Fruit fly (Drosophila melanogaster) whole organism, embryonic: ENCODE data around the gene hiro.

Source experiments
- Antp ChIP-seq: fragments of 200-800 bp; sonication (Bioruptor generic); optimal IDR thresholded peaks from 3 replicates; lab custom pipeline; 2016; ENCODE audit warnings: missing biosample characterization, missing genetic modification characterization
- Atf6 ChIP-seq: fragments of 200-800 bp; sonication (Bioruptor generic); IDR thresholded peaks from 2 replicates; pipeline ENCODE4 v1.3.6; 2022; ENCODE audit warnings: missing biosample characterization, missing genetic modification characterization
- Awh ChIP-seq: fragments of 200-800 bp; sonication (Bioruptor generic); IDR thresholded peaks from 2 replicates; pipeline ENCODE4, ENCODE4 v1.3.6; 2022; ENCODE audit warnings: missing biosample characterization, missing genetic modification characterization
- B-H1 ChIP-seq: fragments of 200-800 bp; sonication (Bioruptor generic); IDR thresholded peaks from 3 replicates; pipeline ENCODE4 v1.3.6; 2022; ENCODE audit warnings: missing biosample characterization, missing genetic modification characterization
- CG10366 ChIP-seq: fragments of 200-800 bp; sonication (Bioruptor generic); IDR thresholded peaks from 2 replicates; pipeline ENCODE4 v1.3.6; 2022; ENCODE audit warnings: missing biosample characterization, missing genetic modification characterization
- CG10654 ChIP-seq: fragments of 200-800 bp; sonication (Bioruptor generic); optimal IDR thresholded peaks from 2 replicates; lab custom pipeline; 2016; ENCODE audit warnings: missing biosample characterization, missing genetic modification characterization
- CG11093 ChIP-seq: fragments of 200-800 bp; sonication (Bioruptor generic); IDR thresholded peaks from 3 replicates; pipeline ENCODE4 v1.3.6; 2022; ENCODE audit warnings: missing biosample characterization, missing genetic modification characterization
- CG11247 ChIP-seq: fragments of 200-800 bp; sonication (Bioruptor generic); IDR thresholded peaks from 2 replicates; pipeline ENCODE4 v1.3.6; 2022; ENCODE audit warnings: missing biosample characterization, missing genetic modification characterization
- CG12236 ChIP-seq: fragments of 200-800 bp; sonication (Bioruptor generic); optimal IDR thresholded peaks from 2 replicates; lab custom pipeline; 2016; ENCODE audit warnings: missing biosample characterization, missing genetic modification characterization
- CG14014 ChIP-seq: fragments of 200-800 bp; sonication (Bioruptor generic); IDR thresholded peaks from 2 replicates; pipeline ENCODE4 v1.3.6; 2022; ENCODE audit warnings: missing biosample characterization, missing genetic modification characterization
- CG14441 ChIP-seq: fragments of 200-800 bp; sonication (Bioruptor generic); IDR thresholded peaks from 2 replicates; pipeline ENCODE4 v1.3.6; 2022; ENCODE audit warnings: missing biosample characterization, missing genetic modification characterization
- CG1647 ChIP-seq: fragments of 200-800 bp; sonication (Bioruptor generic); optimal IDR thresholded peaks from 3 replicates; lab custom pipeline; 2016; ENCODE audit warnings: missing biosample characterization, missing genetic modification characterization
- CG1832 ChIP-seq: fragments of 200-800 bp; sonication (Bioruptor generic); optimal IDR thresholded peaks from 2 replicates; lab custom pipeline; 2017; ENCODE audit warnings: missing biosample characterization, mild to moderate bottlenecking, missing genetic modification characterization, inconsistent platforms
- CG18764 ChIP-seq: fragments of 200-800 bp; sonication (Bioruptor generic); optimal IDR thresholded peaks from 3 replicates; lab custom pipeline; 2016; ENCODE audit warnings: missing biosample characterization, missing genetic modification characterization
- CG34224 ChIP-seq: fragments of 200-800 bp; sonication (Bioruptor generic); IDR thresholded peaks from 3 replicates; pipeline ENCODE4 v1.3.6; 2022; ENCODE audit warnings: missing biosample characterization, missing genetic modification characterization; ENCODE audit not compliant: partially characterized antibody
- CG4404 ChIP-seq: fragments of 200-800 bp; sonication (Bioruptor generic); IDR thresholded peaks from 2 replicates; pipeline ENCODE4 v1.3.6; 2022; ENCODE audit warnings: missing biosample characterization, missing genetic modification characterization
- CG6654 ChIP-seq: fragments of 200-800 bp; sonication (Bioruptor generic); optimal IDR thresholded peaks from 2 replicates; lab custom pipeline; 2017; ENCODE audit warnings: missing biosample characterization, mild to moderate bottlenecking, missing genetic modification characterization
- CG6683 ChIP-seq: fragments of 200-800 bp; sonication (Bioruptor generic); optimal IDR thresholded peaks from 2 replicates; lab custom pipeline; 2017; ENCODE audit warnings: missing biosample characterization, mild to moderate bottlenecking, missing genetic modification characterization, missing genetic modification reagents
- CG6791 ChIP-seq: fragments of 200-800 bp; sonication (Bioruptor generic); IDR thresholded peaks from 3 replicates; pipeline ENCODE4 v1.3.6; 2022; ENCODE audit warnings: missing biosample characterization, missing genetic modification characterization; ENCODE audit not compliant: partially characterized antibody
- CG9437 ChIP-seq: fragments of 200-800 bp; sonication (Bioruptor generic); optimal IDR thresholded peaks from 2 replicates; lab custom pipeline; 2018; ENCODE audit warnings: missing biosample characterization, mild to moderate bottlenecking, missing genetic modification characterization
- Doc2 ChIP-seq: fragments of 200-800 bp; sonication (Bioruptor generic); IDR thresholded peaks from 2 replicates; pipeline ENCODE4 v1.3.6; 2022; ENCODE audit warnings: missing biosample characterization, missing genetic modification characterization
- E2f2 ChIP-seq: fragments of 200-800 bp; sonication (Bioruptor generic); IDR thresholded peaks from 2 replicates; pipeline ENCODE4 v1.3.6; 2022; ENCODE audit warnings: missing biosample characterization, missing genetic modification characterization
- Ets97D ChIP-seq: fragments of 200-800 bp; sonication (Bioruptor generic); optimal IDR thresholded peaks from 3 replicates; lab custom pipeline; 2016; ENCODE audit warnings: missing biosample characterization, missing genetic modification characterization
- Lpt ChIP-seq: fragments of >200 bp; optimal IDR thresholded peaks from 2 replicates; lab custom pipeline; 2018; ENCODE audit warnings: missing biosample characterization, missing genetic modification characterization
- MESR4 ChIP-seq: fragments of 200-800 bp; sonication (Bioruptor generic); optimal IDR thresholded peaks from 2 replicates; lab custom pipeline; 2018; ENCODE audit warnings: missing biosample characterization, mild to moderate bottlenecking, missing genetic modification characterization, moderate library complexity
- NK7.1 ChIP-seq: fragments of 200-800 bp; sonication (Bioruptor generic); optimal IDR thresholded peaks from 3 replicates; lab custom pipeline; 2016; ENCODE audit warnings: missing biosample characterization, missing genetic modification characterization
- Oaz ChIP-seq: fragments of 200-800 bp; sonication (Bioruptor generic); IDR thresholded peaks from 2 replicates; pipeline ENCODE4 v1.3.6; 2022; ENCODE audit warnings: missing biosample characterization, missing genetic modification characterization
- Optix ChIP-seq: fragments of 200-800 bp; sonication (Bioruptor generic); IDR thresholded peaks from 3 replicates; pipeline ENCODE4 v1.3.6; 2022; ENCODE audit warnings: missing biosample characterization, missing genetic modification characterization
- Sox100B ChIP-seq: fragments of 200-800 bp; sonication (Bioruptor generic); optimal IDR thresholded peaks from 3 replicates; lab custom pipeline; 2018; ENCODE audit warnings: missing biosample characterization, mild to moderate bottlenecking, missing genetic modification characterization
- Spps ChIP-seq: fragments of 200-800 bp; sonication (Bioruptor generic); optimal IDR thresholded peaks from 2 replicates; lab custom pipeline; 2018; ENCODE audit warnings: missing biosample characterization, mild to moderate bottlenecking, missing genetic modification characterization
- YL-1 ChIP-seq: fragments of 200-800 bp; sonication (Bioruptor generic); optimal IDR thresholded peaks from 3 replicates; lab custom pipeline; 2017; ENCODE audit warnings: missing biosample characterization, mild to moderate bottlenecking, missing genetic modification characterization
- ap ChIP-seq: fragments of 200-800 bp; sonication (Bioruptor generic); IDR thresholded peaks from 2 replicates; pipeline ENCODE4 v1.3.6; 2022; ENCODE audit warnings: missing biosample characterization, missing genetic modification characterization
- ara ChIP-seq: fragments of 200-800 bp; sonication (Bioruptor generic); IDR thresholded peaks from 2 replicates; pipeline ENCODE4 v1.3.6; 2022; ENCODE audit warnings: missing biosample characterization, missing genetic modification characterization
- bcd ChIP-seq: fragments of 200-800 bp; sonication (Bioruptor generic); optimal IDR thresholded peaks from 2 replicates; lab custom pipeline; 2017; ENCODE audit warnings: missing biosample characterization, mild to moderate bottlenecking, missing genetic modification characterization
- bsh ChIP-seq, 2 experiments: fragments of 200-800 bp; sonication (Bioruptor generic); optimal IDR thresholded peaks; 2 replicates each; lab custom pipeline; 2017 to 2018; ENCODE audit warnings: mild to moderate bottlenecking in 2 of 2, missing biosample characterization in 2 of 2, missing genetic modification characterization in 2 of 2, moderate library complexity in 1 of 2
- cas ChIP-seq: fragments of 200-800 bp; sonication (Bioruptor generic); IDR thresholded peaks from 2 replicates; pipeline ENCODE4 v1.3.6; 2022; ENCODE audit warnings: missing biosample characterization, missing genetic modification characterization
- dmrt99B ChIP-seq: fragments of 200-800 bp; sonication (Bioruptor generic); optimal IDR thresholded peaks from 2 replicates; lab custom pipeline; 2018; ENCODE audit warnings: missing biosample characterization, mild to moderate bottlenecking, missing genetic modification characterization, moderate library complexity
- ind ChIP-seq: fragments of 200-800 bp; sonication (Bioruptor generic); optimal IDR thresholded peaks from 3 replicates; lab custom pipeline; 2016; ENCODE audit warnings: missing biosample characterization, missing genetic modification characterization
- ken ChIP-seq: fragments of 200-800 bp; sonication (Bioruptor generic); IDR thresholded peaks from 3 replicates; pipeline ENCODE4 v1.3.6; 2022; ENCODE audit warnings: missing biosample characterization, missing genetic modification characterization
- klu ChIP-seq: fragments of 200-800 bp; sonication (Bioruptor generic); IDR thresholded peaks from 2 replicates; pipeline ENCODE4 v1.3.6; 2022; ENCODE audit warnings: missing biosample characterization, missing genetic modification characterization
- mirr ChIP-seq: fragments of 200-800 bp; sonication (Bioruptor generic); optimal IDR thresholded peaks from 3 replicates; lab custom pipeline; 2018; ENCODE audit warnings: missing biosample characterization, mild to moderate bottlenecking, missing genetic modification characterization
- row ChIP-seq: fragments of 200-800 bp; sonication (Bioruptor generic); IDR thresholded peaks from 3 replicates; pipeline ENCODE4 v1.3.6; 2022; ENCODE audit warnings: missing biosample characterization, missing genetic modification characterization
- scrt ChIP-seq: fragments of 200-800 bp; sonication (Bioruptor generic); optimal IDR thresholded peaks from 2 replicates; lab custom pipeline; 2018; ENCODE audit warnings: missing biosample characterization, mild to moderate bottlenecking, missing genetic modification characterization, moderate library complexity
- sisA ChIP-seq: fragments of 200-800 bp; sonication (Bioruptor generic); IDR thresholded peaks from 2 replicates; pipeline ENCODE4 v1.3.6; 2022; ENCODE audit warnings: missing biosample characterization, missing genetic modification characterization
- so ChIP-seq: fragments of 200-800 bp; sonication (Bioruptor generic); IDR thresholded peaks from 3 replicates; pipeline ENCODE4 v1.3.6; 2022; ENCODE audit warnings: missing biosample characterization, missing genetic modification characterization
- stc ChIP-seq: fragments of 200-800 bp; sonication (Bioruptor generic); IDR thresholded peaks from 2 replicates; pipeline ENCODE4 v1.3.6; 2022; ENCODE audit warnings: missing biosample characterization, missing genetic modification characterization
- toy ChIP-seq: fragments of 200-800 bp; sonication (Bioruptor generic); IDR thresholded peaks from 2 replicates; pipeline ENCODE4 v1.3.6; 2022; ENCODE audit warnings: missing biosample characterization, missing genetic modification characterization
- ttk ChIP-seq: fragments of 200-800 bp; sonication (Bioruptor generic); IDR thresholded peaks from 2 replicates; pipeline ENCODE4 v2.1.2; 2022; ENCODE audit warnings: missing biosample characterization, missing genetic modification characterization
- unc-4 ChIP-seq: fragments of 200-800 bp; sonication (Bioruptor generic); IDR thresholded peaks from 2 replicates; pipeline ENCODE4 v1.3.6; 2022; ENCODE audit warnings: missing biosample characterization, missing genetic modification characterization; ENCODE audit not compliant: partially characterized antibody
- zen2 ChIP-seq: fragments of 200-800 bp; sonication (Bioruptor generic); IDR thresholded peaks from 3 replicates; pipeline ENCODE4 v1.3.6; 2022; ENCODE audit warnings: missing biosample characterization, missing genetic modification characterization; ENCODE audit not compliant: partially characterized antibody

Gene hiro

dm6 chr3L:704661-705543, 17.1 kb upstream of the hiro start (continued):
- TF ChIP-seq Lpt (GFP tag; lab: Kevin White, UChicago) (no peak), Oaz (no peak), CG6654 (GFP tag; lab: Kevin White, UChicago) (no peak), so (GFP tag; lab: Robert Waterston, UW) (0 out of 3 replicates have a peak, but pooled peaks have one; percentile 32), Awh (no peak), CG34224 (GFP tag; lab: Robert Waterston, UW) (no peak), sisA (peak; percentile 45), Atf6 (peak; percentile 32; the same call in 1 of the 2 replicates), CG12236 (GFP tag; lab: Kevin White, UChicago) (no peak), Spps (tag; lab: Kevin White, UChicago) (no peak), Doc2 (GFP tag; lab: Robert Waterston, UW) (no peak), E2f2 (0 out of 2 replicates have a peak, but pooled peaks have one; percentile 7), ara (GFP tag; lab: Robert Waterston, UW) (peak; percentile 56; the same call in 1 of the 2 replicates), Sox100B (GFP tag; lab: Kevin White, UChicago) (no peak), NK7.1 (no peak), Ets97D (GFP tag; lab: Kevin White, UChicago) (no peak), ttk (GFP tag; lab: Robert Waterston, UW) (no peak), Optix (GFP tag; lab: Robert Waterston, UW) (no peak), CG6683 (GFP tag; lab: Kevin White, UChicago) (no peak), unc-4 (no peak), ind (GFP tag; lab: Kevin White, UChicago) (peak; percentile 13), CG1832 (GFP tag; lab: Kevin White, UChicago) (no peak), CG9437 (GFP tag; lab: Kevin White, UChicago) (no peak), klu (GFP tag; lab: Robert Waterston, UW) (0 out of 2 replicates have a peak, but pooled peaks have one; percentile 38), CG10654 (GFP tag; lab: Kevin White, UChicago) (no peak), row (GFP tag; lab: Robert Waterston, UW) (peak; percentile 51; the same call in 2 of the 3 replicates), CG14014 (GFP tag; lab: Robert Waterston, UW) (peak; percentile 39; the same call in 1 of the 2 replicates), CG6791 (GFP tag; lab: Robert Waterston, UW) (no peak), scrt (no peak), cas (GFP tag; lab: Robert Waterston, UW) (no peak), bsh (GFP tag; optimal IDR thresholded peaks at IDR 0.05; lab: Kevin White, UChicago) (peak in 1 of 2 experiments; percentile 49), stc (0 out of 2 replicates have a peak, but pooled peaks have one; percentile 42), MESR4 (no peak), ken (no peak), CG14441 (no peak), bcd (GFP tag; lab: Kevin White, UChicago) (peak; percentile 36), CG11093 (GFP tag; lab: Robert Waterston, UW) (no peak), CG4404 (no peak), YL-1 (GFP tag; lab: Kevin White, UChicago) (no peak), mirr (GFP tag; lab: Kevin White, UChicago) (no peak), CG1647 (GFP tag; lab: Kevin White, UChicago) (no peak), CG18764 (GFP tag; lab: Kevin White, UChicago) (no peak), ap (GFP tag; lab: Robert Waterston, UW) (no peak), B-H1 (peak; percentile 38; the same call in 1 of the 3 replicates), dmrt99B (tag; lab: Kevin White, UChicago) (peak; percentile 48), CG10366 (GFP tag; lab: Robert Waterston, UW) (peak; percentile 56), CG11247 (GFP tag; lab: Robert Waterston, UW) (peak; percentile 25; the same call in 1 of the 2 replicates), toy (no peak), Antp (no peak), zen2 (GFP tag; lab: Robert Waterston, UW) (no peak)
